Worm (Caenorhabditis elegans) whole organism, L1 larva: ENCODE data around the gene Y102A5C.2.

Experiments used
- ceh-8 ChIP-seq: fragments of 200-800 bp; sonication (Bioruptor generic); optimal IDR thresholded peaks from 2 replicates; lab custom pipeline; 2018; ENCODE audit warnings: mild to moderate bottlenecking, missing genetic modification characterization, moderate library complexity, missing compliant biosample characterization
- egl-27 ChIP-seq, 2 experiments: fragments of 150-350 bp in 1 of 2; sonication (generic microtip); optimal IDR thresholded peaks; 3 replicates each; lab custom pipeline; 2017 to 2018; ENCODE audit warnings: missing biosample characterization in 2 of 2, missing genetic modification characterization in 2 of 2, missing genetic modification reagents in 2 of 2
- jun-1 ChIP-seq: fragments of 150-350 bp; optimal IDR thresholded peaks from 2 replicates; lab custom pipeline; 2014; ENCODE audit warnings: missing biosample characterization, missing genetic modification reagents, missing genetic modification characterization
- nhr-237 ChIP-seq: fragments of 150-350 bp; optimal IDR thresholded peaks from 2 replicates; lab custom pipeline; 2014; ENCODE audit warnings: missing biosample characterization, missing genetic modification characterization
- skn-1 ChIP-seq: fragments of 150-350 bp; optimal IDR thresholded peaks from 2 replicates; lab custom pipeline; 2014; ENCODE audit warnings: missing biosample characterization, missing genetic modification characterization
- snpc-4 ChIP-seq: fragments of 150-350 bp; optimal IDR thresholded peaks from 2 replicates; lab custom pipeline; 2014; ENCODE audit warnings: missing biosample characterization, missing genetic modification characterization

DNA sequence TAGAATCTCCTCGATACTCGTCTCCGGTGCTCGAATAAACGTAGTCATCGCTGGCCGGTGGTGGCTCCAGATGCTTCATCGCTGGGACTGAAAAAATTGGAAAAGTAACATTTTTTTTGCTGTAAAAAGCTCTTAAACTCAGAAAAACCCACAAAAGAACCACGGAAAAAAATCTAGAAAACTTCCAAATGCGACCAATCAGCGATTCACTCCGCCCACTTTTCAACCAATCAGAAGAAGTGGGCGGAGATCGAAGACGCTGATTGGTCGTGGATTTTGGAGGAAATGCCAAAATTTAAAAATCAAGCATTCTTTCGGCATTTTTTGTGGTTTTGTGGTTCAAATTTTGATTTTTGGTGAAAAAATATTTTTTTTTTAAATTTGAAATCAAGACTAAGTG is 40.4 kb downstream of the Y102A5C.2 start:
- TF ChIP-seq snpc-4 (tag; lab: Kevin White, UChicago) (no peak), ceh-8 (GFP tag; lab: Kevin White, UChicago) (no peak), skn-1 (no peak), egl-27 (tag; optimal IDR thresholded peaks at IDR 0.05; lab: Kevin White, UChicago) (no peak), jun-1 (tag; lab: Kevin White, UChicago) (no peak), nhr-237 (tag; lab: Kevin White, UChicago) (no peak)
